Fruit fly (Drosophila melanogaster) Kc167 (cell line): Measurements from ENCODE around the gene Jhbp12.

ENCODE experiments used
- Myc ChIP-seq: fragments of >200 bp; optimal IDR thresholded peaks from 2 replicates; lab custom pipeline; 2017; ENCODE audit warnings: missing external identifiers
- Sin3A ChIP-seq: fragments of >200 bp; optimal IDR thresholded peaks from 2 replicates; lab custom pipeline; 2018; ENCODE audit warnings: missing external identifiers
- h ChIP-seq: fragments of >200 bp; optimal IDR thresholded peaks from 3 replicates; lab custom pipeline; 2018; ENCODE audit warnings: missing external identifiers
- insv ChIP-seq: fragments of >200 bp; optimal IDR thresholded peaks from 3 replicates; lab custom pipeline; 2018; ENCODE audit warnings: missing external identifiers
- psq ChIP-seq: fragments of >200 bp; optimal IDR thresholded peaks from 2 replicates; lab custom pipeline; 2017; ENCODE audit warnings: missing external identifiers
- ttk ChIP-seq: sonication (Bioruptor generic); optimal IDR thresholded peaks from 2 replicates; lab custom pipeline; 2017; ENCODE audit warnings: missing external identifiers

DNA sequence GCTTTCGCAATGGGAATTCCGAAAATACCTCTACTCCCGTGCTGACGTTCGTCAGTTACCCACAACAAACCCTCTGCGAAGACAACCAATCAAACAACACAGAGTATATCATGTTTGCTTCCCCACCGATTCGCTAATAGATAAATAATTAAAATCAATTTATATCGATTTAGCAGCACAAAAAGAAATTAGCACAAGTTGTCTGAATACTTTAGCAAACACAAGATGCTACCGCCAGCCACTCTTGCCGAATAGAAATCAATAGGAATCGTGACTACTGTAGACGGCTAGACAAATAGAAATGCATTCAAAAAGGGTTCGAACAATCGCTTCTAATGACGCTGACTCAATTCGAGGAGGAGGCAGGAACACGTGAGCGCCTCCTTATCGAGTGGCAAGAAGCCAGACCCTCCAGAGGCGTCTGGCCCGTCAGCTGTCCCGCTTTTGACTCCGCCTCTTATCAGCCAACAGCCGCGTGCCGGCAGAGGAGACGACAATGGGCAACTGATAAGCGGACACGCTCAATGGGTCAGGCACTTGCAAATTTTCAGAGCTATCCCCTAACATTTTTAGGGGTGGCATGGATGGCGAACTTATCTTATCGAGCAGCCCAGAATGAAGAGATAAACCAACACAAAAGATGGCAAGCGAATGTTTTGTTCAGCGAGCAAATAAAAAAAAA is 43.8 kb downstream of the Jhbp12 start:
- TF ChIP-seq h (lab: Kevin White, UChicago) (no peak), psq (no peak), insv (no peak), ttk (lab: Kevin White, UChicago) (no peak), Myc (lab: Kevin White, UChicago) (no peak), Sin3A (no peak)
